Fruit fly (Drosophila melanogaster) S2 (cell line): ENCODE results near the gene mtgo.

Experiments used
- CG8478 ChIP-seq: fragments of >200 bp; optimal IDR thresholded peaks from 2 replicates; lab custom pipeline; 2018
- CTCF ChIP-seq, 2 experiments: fragments of >200 bp; optimal IDR thresholded peaks; 2 replicates each; lab custom pipeline; 2018

dm6 chr2L:16590345-16591107 is 45.7 kb downstream of the mtgo start:
- TF ChIP-seq CG8478 (lab: Kevin White, UChicago) = no peak
- no peak for TF ChIP-seq CTCF (optimal IDR thresholded peaks at IDR 0.05; lab: Kevin White, UChicago)
